Worm (Caenorhabditis elegans): ENCODE results near the gene plr-1.

DNA sequence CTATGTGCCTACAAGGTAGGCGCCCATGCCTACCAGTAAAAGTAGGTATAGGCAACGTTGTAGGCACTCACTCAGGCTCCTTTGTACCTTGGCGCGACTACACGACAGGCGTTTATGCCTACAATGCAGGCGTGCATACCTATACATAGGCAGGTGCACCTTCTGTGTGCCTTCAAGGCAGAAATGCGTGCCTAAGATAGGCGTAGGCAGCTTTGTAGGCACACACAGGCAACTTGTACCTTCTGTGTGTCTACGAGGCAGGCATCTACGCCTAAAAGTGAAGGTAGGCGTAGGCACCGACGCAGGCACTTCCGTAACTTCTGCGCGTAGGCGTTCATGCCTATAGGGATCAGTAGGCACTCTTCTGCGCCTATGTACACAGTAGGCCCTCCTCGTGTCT is 48.9 kb downstream of the plr-1 start:
- no peak for TF ChIP-seq pha-4 (tag; optimal IDR thresholded peaks at IDR 0.05)
- no peak for TF ChIP-seq ahr-1 (tag; optimal IDR thresholded peaks at IDR 0.05)
- TF ChIP-seq madf-2 (tag; optimal IDR thresholded peaks at IDR 0.05) = no peak
- no peak for TF ChIP-seq Y22D7AL.16 (tag; optimal IDR thresholded peaks at IDR 0.05)
- no peak for TF ChIP-seq dmd-4 (tag; optimal IDR thresholded peaks at IDR 0.05; ENCODE audit: borderline replicate concordance)
- TF ChIP-seq ceh-18 (tag; optimal IDR thresholded peaks at IDR 0.05) = no peak

Measured in whole organism, late embryonic.